Worm (Caenorhabditis elegans) whole organism, L4 larva: ENCODE data around the gene F14D7.18.

Source experiments
- D1046.2 ChIP-seq: fragments of 200-800 bp; sonication (Bioruptor generic); IDR thresholded peaks from 2 replicates; pipeline ENCODE4 v1.3.6; 2022; ENCODE audit warnings: missing genetic modification characterization, missing compliant biosample characterization
- F37D6.2 ChIP-seq: sonication (generic microtip); optimal IDR thresholded peaks from 2 replicates; lab custom pipeline; 2016; ENCODE audit warnings: mild to moderate bottlenecking, missing genetic modification characterization, missing compliant biosample characterization
- R02D3.7 ChIP-seq: fragments of 150-350 bp; sonication (generic microtip); optimal IDR thresholded peaks from 3 replicates; lab custom pipeline; 2014; ENCODE audit warnings: missing biosample characterization, missing genetic modification characterization
- Y75B8A.6 ChIP-seq: fragments of 200-800 bp; sonication (Bioruptor generic); IDR thresholded peaks from 2 replicates; pipeline ENCODE4 v1.3.6; 2022; ENCODE audit warnings: missing genetic modification reagents, missing genetic modification characterization, missing compliant biosample characterization
- ZK546.5 ChIP-seq, 2 experiments: sonication (generic microtip); optimal IDR thresholded peaks; 2 replicates each; lab custom pipeline; 2017; ENCODE audit warnings: missing biosample characterization in 2 of 2, missing genetic modification characterization in 2 of 2
- aha-1 ChIP-seq: fragments of 150-350 bp; peaks from one replicate; lab custom pipeline; 2014; ENCODE audit warnings: missing biosample characterization, missing genetic modification characterization
- aly-2 ChIP-seq: sonication (generic microtip); optimal IDR thresholded peaks from 2 replicates; lab custom pipeline; 2018; ENCODE audit warnings: missing biosample characterization, missing genetic modification characterization
- ceh-32 ChIP-seq: sonication (generic microtip); optimal IDR thresholded peaks from 2 replicates; lab custom pipeline; 2016; ENCODE audit warnings: mild to moderate bottlenecking, missing genetic modification characterization, missing compliant biosample characterization; ENCODE audit not compliant: poor library complexity
- cey-2 ChIP-seq: sonication (generic microtip); optimal IDR thresholded peaks from 3 replicates; lab custom pipeline; 2017; ENCODE audit warnings: missing genetic modification characterization, mild to moderate bottlenecking, missing compliant biosample characterization, antibody characterized with exemption, borderline replicate concordance; ENCODE audit not compliant: insufficient read depth
- ctbp-1 ChIP-seq: fragments of 200-800 bp; sonication (Bioruptor generic); IDR thresholded peaks from 2 replicates; pipeline ENCODE4 v1.3.6; 2022; ENCODE audit warnings: missing genetic modification reagents, missing genetic modification characterization, missing compliant biosample characterization
- daf-19 ChIP-seq: fragments of 200-800 bp; sonication (Bioruptor generic); conservative IDR thresholded peaks from 2 replicates; pipeline ENCODE4 v1.3.6; 2022; ENCODE audit warnings: missing genetic modification characterization, missing compliant biosample characterization
- daf-8 ChIP-seq: fragments of 200-800 bp; sonication (Bioruptor generic); IDR thresholded peaks from 2 replicates; pipeline ENCODE4 v1.3.6; 2022; ENCODE audit warnings: missing genetic modification characterization, missing compliant biosample characterization
- dmd-8 ChIP-seq: fragments of 200-800 bp; sonication (Bioruptor generic); IDR thresholded peaks from 2 replicates; pipeline ENCODE4 v1.3.6; 2022; ENCODE audit warnings: missing genetic modification characterization, missing compliant biosample characterization
- dpl-1 ChIP-seq: fragments of 150-350 bp; optimal IDR thresholded peaks from 2 replicates; lab custom pipeline; 2014; ENCODE audit warnings: missing biosample characterization, missing genetic modification reagents, missing genetic modification characterization
- egl-43 ChIP-seq: fragments of 200-800 bp; sonication (Bioruptor generic); IDR thresholded peaks from 2 replicates; pipeline ENCODE4 v1.3.6; 2022; ENCODE audit warnings: missing genetic modification reagents, missing genetic modification characterization, missing compliant biosample characterization
- hlh-30 ChIP-seq: sonication (generic microtip); optimal IDR thresholded peaks from 2 replicates; lab custom pipeline; 2017; ENCODE audit warnings: antibody characterized with exemption, mild to moderate bottlenecking, missing genetic modification characterization, missing compliant biosample characterization; ENCODE audit not compliant: insufficient read depth
- lin-1 ChIP-seq: fragments of 200-800 bp; sonication (Bioruptor generic); IDR thresholded peaks from 2 replicates; pipeline ENCODE4 v1.3.6; 2022; ENCODE audit warnings: missing genetic modification reagents, missing genetic modification characterization, missing compliant biosample characterization
- madf-5 ChIP-seq, 2 experiments: fragments of 200-800 bp; sonication (Bioruptor generic); IDR thresholded peaks; 2 replicates each; pipeline ENCODE4 v1.3.6; 2022; ENCODE audit warnings: missing compliant biosample characterization in 2 of 2, missing genetic modification characterization in 2 of 2
- mep-1 ChIP-seq: fragments of 150-350 bp; sonication (generic microtip); optimal IDR thresholded peaks from 3 replicates; lab custom pipeline; 2014; ENCODE audit warnings: missing biosample characterization, missing genetic modification characterization
- mes-2 ChIP-seq: sonication (generic microtip); optimal IDR thresholded peaks from 2 replicates; lab custom pipeline; 2016; ENCODE audit warnings: missing genotype, mild to moderate bottlenecking, missing genetic modification characterization, missing compliant biosample characterization; ENCODE audit not compliant: poor library complexity, severe bottlenecking
- nhr-102 ChIP-seq: sonication (generic microtip); optimal IDR thresholded peaks from 2 replicates; lab custom pipeline; 2016; ENCODE audit warnings: mild to moderate bottlenecking, missing genetic modification characterization, moderate library complexity, missing compliant biosample characterization
- php-3 ChIP-seq: fragments of 200-800 bp; sonication (Bioruptor generic); IDR thresholded peaks from 2 replicates; pipeline ENCODE4 v1.3.6; 2022; ENCODE audit warnings: missing genetic modification reagents, missing genetic modification characterization, missing compliant biosample characterization
- set-16 ChIP-seq: fragments of 200-800 bp; sonication (Bioruptor generic); IDR thresholded peaks from 2 replicates; pipeline ENCODE4 v1.3.6; 2022; ENCODE audit warnings: missing genetic modification reagents, missing genetic modification characterization, missing compliant biosample characterization
- spr-1 ChIP-seq: sonication (generic microtip); optimal IDR thresholded peaks from 2 replicates; lab custom pipeline; 2016; ENCODE audit warnings: mild to moderate bottlenecking, missing genetic modification characterization, missing compliant biosample characterization
- spr-3 ChIP-seq: fragments of 200-800 bp; sonication (Bioruptor generic); optimal IDR thresholded peaks from 2 replicates; lab custom pipeline; 2018; ENCODE audit warnings: mild to moderate bottlenecking, missing genetic modification characterization, missing compliant biosample characterization
- unc-130 ChIP-seq: sonication (generic microtip); optimal IDR thresholded peaks from 2 replicates; lab custom pipeline; 2016; ENCODE audit warnings: missing genetic modification reagents, missing genetic modification characterization, missing compliant biosample characterization
- ztf-11 ChIP-seq: fragments of 150-350 bp; optimal IDR thresholded peaks from 2 replicates; lab custom pipeline; 2014; ENCODE audit warnings: missing biosample characterization, missing genetic modification characterization

Gene F14D7.18

DNA sequence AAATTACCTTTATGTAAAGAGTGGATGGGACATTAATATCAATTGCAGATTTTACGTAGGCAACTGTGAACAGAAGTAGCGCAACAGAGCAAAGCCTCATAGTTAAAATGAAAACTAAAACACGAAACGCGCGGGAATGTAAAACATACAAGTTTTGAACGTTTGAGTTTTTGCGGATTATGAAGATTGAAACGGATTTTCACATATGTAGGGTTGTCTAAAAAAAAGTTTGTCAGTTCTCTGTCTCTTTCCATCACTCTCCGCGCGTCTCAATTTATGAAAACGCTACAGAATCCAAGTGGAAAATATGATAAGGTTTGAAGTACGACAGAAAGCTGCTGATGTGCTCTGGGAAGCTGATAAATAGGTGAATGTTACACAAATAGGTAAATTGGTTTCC lies 43.8 kb downstream of the F14D7.18 start, which contains the start of gene K02E11.3 (continued):
- TF ChIP-seq ztf-11 (tag; lab: Kevin White, UChicago) (no peak), unc-130 (no peak), mes-2 (tag; lab: Kevin White, UChicago) (no peak), D1046.2 (GFP tag; lab: Robert Waterston, UW) (no peak), lin-1 (GFP tag; lab: Robert Waterston, UW) (no peak)

DNA sequence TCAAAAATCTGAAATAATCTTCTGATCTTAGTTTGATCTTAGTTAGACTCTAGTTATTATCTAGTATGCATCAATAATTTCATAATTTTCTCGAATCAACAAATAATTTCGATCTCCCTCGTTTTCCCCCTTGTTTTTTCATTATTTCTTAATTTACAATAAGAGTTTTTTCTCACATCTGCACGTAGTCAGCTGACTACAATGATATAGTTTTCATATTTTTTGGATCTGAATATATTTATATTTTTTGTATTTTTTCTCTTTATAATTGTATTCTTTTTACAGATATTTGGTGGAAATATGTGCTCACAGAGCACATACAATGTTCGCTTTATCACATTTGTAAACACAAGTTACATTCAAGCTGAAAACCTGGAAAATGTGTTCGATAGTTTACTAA lies 46.6 kb downstream of the F14D7.18 start, which contains the start of gene sre-7:
Gene sre-7 (plus strand): TSS at position 301 of the 400 bp plus-strand sequence.
- no peak for TF ChIP-seq ceh-32 (tag; lab: Kevin White, UChicago)
- no peak for TF ChIP-seq cey-2
- no peak for TF ChIP-seq daf-8
- no peak for TF ChIP-seq hlh-30 (tag; lab: Kevin White, UChicago)
- TF ChIP-seq F37D6.2 (tag; lab: Kevin White, UChicago): no peak
- TF ChIP-seq lin-1 (GFP tag; lab: Robert Waterston, UW): no peak
- no peak for TF ChIP-seq daf-19
- no peak for TF ChIP-seq Y75B8A.6 (GFP tag; lab: Robert Waterston, UW)
- TF ChIP-seq R02D3.7: no peak
- TF ChIP-seq dpl-1: no peak
- TF ChIP-seq aly-2 (tag; lab: Kevin White, UChicago): no peak
- no peak for TF ChIP-seq ctbp-1 (GFP tag; lab: Robert Waterston, UW)
- TF ChIP-seq php-3: no peak
- no peak for TF ChIP-seq spr-3 (GFP tag; lab: Kevin White, UChicago)
- no peak for TF ChIP-seq nhr-102 (tag; lab: Kevin White, UChicago)

- TF ChIP-seq mep-1 (no peak), set-16 (GFP tag; lab: Robert Waterston, UW) (peak; percentile 97), dmd-8 (GFP tag; lab: Robert Waterston, UW) (no peak), dpl-1 (no peak), aha-1 (tag; lab: Kevin White, UChicago) (peak; percentile 56), madf-5 (GFP tag; IDR thresholded peaks at IDR 0.05; lab: Robert Waterston, UW) (0 out of 4 replicates have a peak, but pooled peaks of 1 of the 2 experiments have one; percentile 40), ZK546.5 (tag; optimal IDR thresholded peaks at IDR 0.05; lab: Kevin White, UChicago) (no peak), spr-1 (tag; lab: Kevin White, UChicago) (peak; percentile 9), egl-43 (GFP tag; lab: Robert Waterston, UW) (no peak)
Observed at ce11 chrV:14240694-14241201, 49.8 kb downstream of the F14D7.18 start, which contains the start of gene K02E11.10. TSS of gene K02E11.10 (minus strand) at chrV:14241151.
